Worm (Caenorhabditis elegans): Measurements from ENCODE around the gene srd-64.

The srd-64 gene

DNA sequence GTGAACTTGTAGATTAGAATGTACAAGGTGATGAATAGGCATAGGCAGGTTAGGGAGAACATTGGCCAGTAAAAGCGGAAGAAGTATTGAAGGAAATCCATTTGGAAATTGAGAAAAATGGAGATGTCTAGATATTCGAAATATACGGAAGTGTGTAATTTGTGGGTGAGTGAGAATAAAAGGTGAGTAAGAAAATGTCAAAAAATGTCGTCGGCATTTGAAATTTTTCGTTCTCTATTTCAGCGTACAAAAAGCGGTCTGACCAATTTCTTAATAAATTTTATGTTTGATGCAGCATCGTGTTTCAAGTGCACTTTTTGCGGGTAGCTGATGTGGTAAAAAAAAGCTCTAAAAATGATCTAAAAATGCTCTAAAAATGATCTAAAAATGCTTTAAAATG lies at the start of gene srd-64:
TSS of gene srd-64 (minus strand) at position 101 of the 400 bp plus-strand sequence.
- TF ChIP-seq F26F4.8 (GFP tag; conservative IDR thresholded peaks at IDR 0.05): no peak
- no peak for TF ChIP-seq hmg-1.1 (GFP tag; IDR thresholded peaks at IDR 0.05)
- no peak for TF ChIP-seq set-16 (GFP tag; IDR thresholded peaks at IDR 0.05)
- no peak for TF ChIP-seq dmd-9 (GFP tag; IDR thresholded peaks at IDR 0.05)
- no peak for TF ChIP-seq ces-1 (GFP tag; optimal IDR thresholded peaks at IDR 0.05)
- no peak for TF ChIP-seq sdz-12 (GFP tag; optimal IDR thresholded peaks at IDR 0.05)
- TF ChIP-seq duxl-1 (tag; optimal IDR thresholded peaks at IDR 0.05; ENCODE audit: poor library complexity): no peak
- TF ChIP-seq ceh-28 (tag; optimal IDR thresholded peaks at IDR 0.05): no peak
- no peak for TF ChIP-seq madf-9 (GFP tag; conservative IDR thresholded peaks at IDR 0.05)
- TF ChIP-seq lin-39 (tag; optimal IDR thresholded peaks at IDR 0.05): no peak

DNA sequence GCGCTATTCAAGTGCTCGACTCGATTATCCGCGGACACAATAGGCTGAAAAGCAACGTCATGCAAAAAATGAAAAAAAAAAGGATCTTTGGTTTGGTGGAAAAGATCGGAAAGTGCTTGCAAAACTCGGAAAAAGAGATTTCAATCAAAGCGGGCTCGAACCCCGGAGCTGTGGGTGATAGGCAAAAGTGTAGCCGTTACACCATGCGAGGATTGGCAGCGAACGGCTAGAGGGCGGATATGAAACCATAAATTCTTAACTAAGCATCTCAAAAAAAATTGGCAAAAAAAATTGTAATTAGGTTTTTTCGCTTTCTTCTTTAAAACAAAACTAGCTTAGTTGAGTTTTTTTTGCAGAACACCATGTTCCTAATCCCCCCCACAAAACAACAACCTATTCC lies 49.6 kb upstream of the srd-64 start:
- TF ChIP-seq aha-1 (tag) (no peak), ceh-20 (GFP tag; IDR thresholded peaks at IDR 0.05) (no peak), ceh-62 (tag; optimal IDR thresholded peaks at IDR 0.05) (no peak), pqm-1 (tag; optimal IDR thresholded peaks at IDR 0.05) (no peak), lin-15B (tag; optimal IDR thresholded peaks at IDR 0.05) (no peak), ceh-32 (tag; optimal IDR thresholded peaks at IDR 0.05; ENCODE audit: poor library complexity) (no peak), lin-1 (GFP tag; IDR thresholded peaks at IDR 0.05) (no peak), daf-16 (GFP tag; optimal IDR thresholded peaks at IDR 0.05) (peak in 1 of 2 experiments; percentile 31), daf-16 (tag; optimal IDR thresholded peaks at IDR 0.05) (no peak), attf-4 (tag; optimal IDR thresholded peaks at IDR 0.05) (no peak), mdt-29 (GFP tag; IDR thresholded peaks at IDR 0.05) (no peak), nhr-102 (tag; optimal IDR thresholded peaks at IDR 0.05) (no peak), nhr-42 (GFP tag; IDR thresholded peaks at IDR 0.05) (no peak), D1046.2 (GFP tag; IDR thresholded peaks at IDR 0.05) (no peak), dmd-6 (GFP tag; IDR thresholded peaks at IDR 0.05) (0 out of 2 replicates have a peak, but pooled peaks have one; percentile 19), dve-1 (tag; optimal IDR thresholded peaks at IDR 0.05; ENCODE audit: insufficient read depth) (no peak), ces-1 (GFP tag; optimal IDR thresholded peaks at IDR 0.05) (no peak), F10B5.3 (tag; optimal IDR thresholded peaks at IDR 0.05) (no peak), ztf-11 (tag; optimal IDR thresholded peaks at IDR 0.05) (no peak), lin-38 (GFP tag; IDR thresholded peaks at IDR 0.05) (peak; percentile 61), egl-43 (GFP tag; IDR thresholded peaks at IDR 0.05) (peak; percentile 62; the same call in 1 of the 2 replicates), lin-13 (GFP tag; optimal IDR thresholded peaks at IDR 0.05) (peak; percentile 32), ZK546.5 (tag; optimal IDR thresholded peaks at IDR 0.05) (no peak), nhr-25 (tag; optimal IDR thresholded peaks at IDR 0.05; ENCODE audit: borderline replicate concordance, insufficient read depth) (no peak), zip-2 (tag; optimal IDR thresholded peaks at IDR 0.05) (no peak), saeg-2 (GFP tag; IDR thresholded peaks at IDR 0.05) (no peak), pha-4 (GFP tag; IDR thresholded peaks at IDR 0.05) (0 out of 2 replicates have a peak, but pooled peaks have one; percentile 24), pha-4 (tag; optimal IDR thresholded peaks at IDR 0.05) (no peak), zag-1 (tag; optimal IDR thresholded peaks at IDR 0.05) (no peak), Y48G9A.11 (GFP tag; IDR thresholded peaks at IDR 0.05) (0 out of 2 replicates have a peak, but pooled peaks have one; percentile 31), snpc-4 (tag; optimal IDR thresholded peaks at IDR 0.05) (no peak), duxl-1 (tag; optimal IDR thresholded peaks at IDR 0.05; ENCODE audit: poor library complexity) (no peak), dmd-8 (GFP tag; IDR thresholded peaks at IDR 0.05) (0 out of 2 replicates have a peak, but pooled peaks have one; percentile 43), ceh-44 (GFP tag; IDR thresholded peaks at IDR 0.05) (no peak), tag-97 (GFP tag; IDR thresholded peaks at IDR 0.05) (no peak), mep-1 (tag; optimal IDR thresholded peaks at IDR 0.05) (no peak), F26F4.8 (GFP tag; conservative IDR thresholded peaks at IDR 0.05) (peak; percentile 67; the same call in 1 of the 2 replicates)

Data from whole organism, L4 larva.